Fruit fly (Drosophila melanogaster) whole organism, embryonic: ENCODE results near the gene CG13634.
A peak's percentile ranks its signal among the peaks of the same experiment; 100 is the strongest.

ENCODE experiments used
- Antp ChIP-seq: fragments of 200-800 bp; sonication (Bioruptor generic); optimal IDR thresholded peaks from 3 replicates; lab custom pipeline; 2016; ENCODE audit warnings: missing biosample characterization, missing genetic modification characterization
- Bgb ChIP-seq: fragments of 200-800 bp; sonication (Bioruptor generic); IDR thresholded peaks from 2 replicates; pipeline ENCODE4 v1.3.6; 2022; ENCODE audit warnings: missing biosample characterization, missing genetic modification characterization; ENCODE audit not compliant: partially characterized antibody
- CG10267 ChIP-seq: fragments of 200-800 bp; sonication (Bioruptor generic); optimal IDR thresholded peaks from 2 replicates; lab custom pipeline; 2018; ENCODE audit warnings: missing biosample characterization, mild to moderate bottlenecking, missing genetic modification characterization, moderate library complexity
- CG11247 ChIP-seq: fragments of 200-800 bp; sonication (Bioruptor generic); IDR thresholded peaks from 2 replicates; pipeline ENCODE4 v1.3.6; 2022; ENCODE audit warnings: missing biosample characterization, missing genetic modification characterization
- CG13296 ChIP-seq: fragments of 200-800 bp; sonication (Bioruptor generic); optimal IDR thresholded peaks from 3 replicates; lab custom pipeline; 2018; ENCODE audit warnings: missing biosample characterization, mild to moderate bottlenecking, missing genetic modification characterization
- CG13424 ChIP-seq: fragments of 200-800 bp; sonication (Bioruptor generic); optimal IDR thresholded peaks from 2 replicates; lab custom pipeline; 2019; ENCODE audit warnings: missing biosample characterization, mild to moderate bottlenecking, missing genetic modification characterization, moderate library complexity
- CG13624 ChIP-seq: fragments of 200-800 bp; sonication (Bioruptor generic); optimal IDR thresholded peaks from 2 replicates; lab custom pipeline; 2016; ENCODE audit warnings: missing biosample characterization, missing genetic modification characterization
- CG15601 ChIP-seq: fragments of 200-800 bp; sonication (Bioruptor generic); optimal IDR thresholded peaks from 3 replicates; lab custom pipeline; 2019; ENCODE audit warnings: missing biosample characterization, mild to moderate bottlenecking, missing genetic modification characterization, moderate library complexity
- CG1602 ChIP-seq: fragments of 200-800 bp; sonication (Bioruptor generic); optimal IDR thresholded peaks from 3 replicates; lab custom pipeline; 2016; ENCODE audit warnings: missing biosample characterization, missing genetic modification characterization
- CG17328 ChIP-seq: fragments of 200-800 bp; sonication (Bioruptor generic); IDR thresholded peaks from 2 replicates; pipeline ENCODE4 v1.3.6; 2022; ENCODE audit warnings: missing biosample characterization, missing genetic modification characterization
- CG17361 ChIP-seq: fragments of 200-800 bp; sonication (Bioruptor generic); IDR thresholded peaks from 3 replicates; pipeline ENCODE4 v1.3.6; 2022; ENCODE audit warnings: missing biosample characterization, missing genetic modification characterization
- CG31441 ChIP-seq: fragments of 200-800 bp; sonication (Bioruptor generic); IDR thresholded peaks from 2 replicates; pipeline ENCODE4 v1.3.6; 2022; ENCODE audit warnings: missing biosample characterization, missing genetic modification characterization
- CG3407 ChIP-seq: fragments of 200-800 bp; sonication (Bioruptor generic); optimal IDR thresholded peaks from 2 replicates; lab custom pipeline; 2018; ENCODE audit warnings: missing biosample characterization, mild to moderate bottlenecking, missing genetic modification characterization
- CG34224 ChIP-seq: fragments of 200-800 bp; sonication (Bioruptor generic); IDR thresholded peaks from 3 replicates; pipeline ENCODE4 v1.3.6; 2022; ENCODE audit warnings: missing biosample characterization, missing genetic modification characterization; ENCODE audit not compliant: partially characterized antibody
- CG3995 ChIP-seq: fragments of 200-800 bp; sonication (Bioruptor generic); optimal IDR thresholded peaks from 3 replicates; lab custom pipeline; 2016; ENCODE audit warnings: missing biosample characterization, missing genetic modification characterization
- CG43689 ChIP-seq: fragments of 200-800 bp; sonication (Bioruptor generic); IDR thresholded peaks from 2 replicates; pipeline ENCODE4 v1.3.6; 2022; ENCODE audit warnings: missing biosample characterization, missing genetic modification characterization
- CG4424 ChIP-seq: fragments of 200-800 bp; sonication (Bioruptor generic); optimal IDR thresholded peaks from 3 replicates; lab custom pipeline; 2016; ENCODE audit warnings: missing biosample characterization, missing genetic modification characterization
- CG6654 ChIP-seq: fragments of 200-800 bp; sonication (Bioruptor generic); optimal IDR thresholded peaks from 2 replicates; lab custom pipeline; 2017; ENCODE audit warnings: missing biosample characterization, mild to moderate bottlenecking, missing genetic modification characterization
- CG6813 ChIP-seq: fragments of 200-800 bp; sonication (Bioruptor generic); optimal IDR thresholded peaks from 2 replicates; lab custom pipeline; 2017; ENCODE audit warnings: missing biosample characterization, missing genetic modification characterization, mild to moderate bottlenecking, moderate library complexity, missing genetic modification reagents
- D19A ChIP-seq: fragments of 200-800 bp; optimal IDR thresholded peaks from 3 replicates; lab custom pipeline; 2019; ENCODE audit warnings: missing biosample characterization, mild to moderate bottlenecking, missing genetic modification characterization, moderate library complexity
- Dek ChIP-seq: fragments of 200-800 bp; sonication (Bioruptor generic); optimal IDR thresholded peaks from 3 replicates; lab custom pipeline; 2019; ENCODE audit warnings: missing biosample characterization, mild to moderate bottlenecking, missing genetic modification characterization, moderate library complexity
- HHEX ChIP-seq: fragments of 200-800 bp; sonication (Bioruptor generic); optimal IDR thresholded peaks from 3 replicates; lab custom pipeline; 2017; ENCODE audit warnings: missing biosample characterization, mild to moderate bottlenecking, missing genetic modification characterization, missing genetic modification reagents
- HLH3B ChIP-seq: fragments of 200-800 bp; sonication (Bioruptor generic); IDR thresholded peaks from 2 replicates; pipeline ENCODE4 v1.3.6; 2022; ENCODE audit warnings: missing biosample characterization, missing genetic modification characterization
- Hr51 ChIP-seq, 2 experiments: fragments of 200-800 bp; sonication (Bioruptor generic); optimal IDR thresholded peaks; 2 replicates in 1 of 2; 3 replicates in 1 of 2; lab custom pipeline; 2016 to 2018; ENCODE audit warnings: missing biosample characterization in 2 of 2, missing genetic modification characterization in 2 of 2, mild to moderate bottlenecking in 1 of 2, moderate library complexity in 1 of 2
- Hr78 ChIP-seq, 2 experiments: fragments of 200-800 bp in 1 of 2; fragments of >200 bp in 1 of 2; sonication (Bioruptor generic) in 1 of 2; optimal IDR thresholded peaks; 2 replicates each; lab custom pipeline; 2017 to 2019; ENCODE audit warnings: missing biosample characterization in 2 of 2, missing genetic modification characterization in 2 of 2, mild to moderate bottlenecking in 1 of 2, moderate library complexity in 1 of 2
- Kr ChIP-seq: fragments of 200-800 bp; sonication (Bioruptor generic); optimal IDR thresholded peaks from 2 replicates; lab custom pipeline; 2017; ENCODE audit warnings: missing biosample characterization, mild to moderate bottlenecking, missing genetic modification characterization
- Lim3 ChIP-seq: fragments of 200-800 bp; sonication (Bioruptor generic); IDR thresholded peaks from 2 replicates; pipeline ENCODE4 v1.3.6; 2022; ENCODE audit warnings: missing biosample characterization, missing genetic modification characterization
- Opbp ChIP-seq: fragments of 200-800 bp; sonication (Bioruptor generic); IDR thresholded peaks from 3 replicates; pipeline ENCODE4 v1.3.6; 2022; ENCODE audit warnings: missing biosample characterization, missing genetic modification characterization; ENCODE audit not compliant: partially characterized antibody
- YL-1 ChIP-seq: fragments of 200-800 bp; sonication (Bioruptor generic); optimal IDR thresholded peaks from 3 replicates; lab custom pipeline; 2017; ENCODE audit warnings: missing biosample characterization, mild to moderate bottlenecking, missing genetic modification characterization
- amos ChIP-seq: fragments of 200-800 bp; sonication (Bioruptor generic); IDR thresholded peaks from 2 replicates; pipeline ENCODE4 v1.3.6; 2022; ENCODE audit warnings: missing biosample characterization, missing genetic modification characterization; ENCODE audit not compliant: partially characterized antibody
- bigmax ChIP-seq: fragments of 200-800 bp; sonication (Bioruptor generic); optimal IDR thresholded peaks from 2 replicates; lab custom pipeline; 2018; ENCODE audit warnings: missing biosample characterization, mild to moderate bottlenecking, missing genetic modification characterization
- cad ChIP-seq: fragments of >200 bp; optimal IDR thresholded peaks from 2 replicates; lab custom pipeline; 2017; ENCODE audit warnings: missing biosample characterization, missing genetic modification characterization
- dimm ChIP-seq: fragments of 200-800 bp; sonication (Bioruptor generic); IDR thresholded peaks from 2 replicates; pipeline ENCODE4 v1.3.6; 2022; ENCODE audit warnings: missing biosample characterization, missing genetic modification characterization
- disco-r ChIP-seq: fragments of 200-800 bp; sonication (Bioruptor generic); optimal IDR thresholded peaks from 2 replicates; lab custom pipeline; 2016; ENCODE audit warnings: missing biosample characterization, missing genetic modification characterization
- dpn ChIP-seq, 2 experiments: fragments of 200-800 bp; sonication (Bioruptor generic); optimal IDR thresholded peaks; 3 replicates each; lab custom pipeline; 2016; ENCODE audit warnings: missing biosample characterization in 2 of 2, missing genetic modification characterization in 2 of 2
- fd102C ChIP-seq: fragments of 200-800 bp; sonication (Bioruptor generic); optimal IDR thresholded peaks from 2 replicates; lab custom pipeline; 2018; ENCODE audit warnings: missing biosample characterization, mild to moderate bottlenecking, missing genetic modification characterization, moderate library complexity
- grau ChIP-seq: fragments of 200-800 bp; optimal IDR thresholded peaks from 3 replicates; lab custom pipeline; 2019; ENCODE audit warnings: missing biosample characterization, mild to moderate bottlenecking, missing genetic modification characterization, moderate library complexity
- gsb ChIP-seq: fragments of 200-800 bp; sonication (Bioruptor generic); IDR thresholded peaks from 2 replicates; pipeline ENCODE4 v1.3.6; 2022; ENCODE audit warnings: missing biosample characterization, missing genetic modification characterization
- gsb-n ChIP-seq: fragments of 200-800 bp; sonication (Bioruptor generic); optimal IDR thresholded peaks from 3 replicates; lab custom pipeline; 2018; ENCODE audit warnings: missing biosample characterization, mild to moderate bottlenecking, missing genetic modification characterization
- ind ChIP-seq: fragments of 200-800 bp; sonication (Bioruptor generic); optimal IDR thresholded peaks from 3 replicates; lab custom pipeline; 2016; ENCODE audit warnings: missing biosample characterization, missing genetic modification characterization
- kni ChIP-seq: fragments of 200-800 bp; sonication (Bioruptor generic); optimal IDR thresholded peaks from 3 replicates; lab custom pipeline; 2017; ENCODE audit warnings: mild to moderate bottlenecking, missing biosample characterization, missing genetic modification reagents, missing genetic modification characterization
- nmo ChIP-seq: fragments of 200-800 bp; sonication (Bioruptor generic); optimal IDR thresholded peaks from 2 replicates; lab custom pipeline; 2018; ENCODE audit warnings: missing biosample characterization, mild to moderate bottlenecking, missing genetic modification characterization, moderate library complexity
- oc ChIP-seq: fragments of 200-800 bp; sonication (Bioruptor generic); optimal IDR thresholded peaks from 2 replicates; lab custom pipeline; 2018; ENCODE audit warnings: missing biosample characterization, mild to moderate bottlenecking, missing genetic modification characterization, moderate library complexity
- org-1 ChIP-seq: fragments of 200-800 bp; sonication (Bioruptor generic); optimal IDR thresholded peaks from 2 replicates; lab custom pipeline; 2017; ENCODE audit warnings: missing biosample characterization, missing genetic modification characterization
- salm ChIP-seq: fragments of 200-800 bp; sonication (Bioruptor generic); optimal IDR thresholded peaks from 2 replicates; lab custom pipeline; 2018; ENCODE audit warnings: missing biosample characterization, mild to moderate bottlenecking, missing genetic modification characterization
- sr ChIP-seq: fragments of 200-800 bp; sonication (Bioruptor generic); IDR thresholded peaks from 3 replicates; pipeline ENCODE4 v1.3.6; 2022; ENCODE audit warnings: missing biosample characterization, missing genetic modification characterization
- trem ChIP-seq: fragments of 200-800 bp; optimal IDR thresholded peaks from 3 replicates; lab custom pipeline; 2019; ENCODE audit warnings: missing biosample characterization, mild to moderate bottlenecking, missing genetic modification characterization, moderate library complexity
- ttk ChIP-seq: fragments of 200-800 bp; sonication (Bioruptor generic); IDR thresholded peaks from 2 replicates; pipeline ENCODE4 v2.1.2; 2022; ENCODE audit warnings: missing biosample characterization, missing genetic modification characterization
- usp ChIP-seq: fragments of >200 bp; optimal IDR thresholded peaks from 2 replicates; lab custom pipeline; 2017; ENCODE audit warnings: missing biosample characterization, missing genetic modification characterization

CG13634 gene

dm6 chr3R:24787042-24787565 is 2.8 kb downstream of the CG13634 start, which contains the start of gene CG5805 (continued):
- TF ChIP-seq D19A (tag; lab: Kevin White, UChicago) (no peak), CG17361 (GFP tag; lab: Robert Waterston, UW) (peak; percentile 88), oc (tag; lab: Kevin White, UChicago) (peak; percentile 20), cad (GFP tag; lab: Kevin White, UChicago) (no peak), Kr (GFP tag; lab: Kevin White, UChicago) (no peak), CG1602 (GFP tag; lab: Kevin White, UChicago) (peak; percentile 49), CG43689 (GFP tag; lab: Robert Waterston, UW) (peak; percentile 76), HHEX (peak; percentile 93), CG15601 (peak; percentile 80), Hr78 (GFP tag; optimal IDR thresholded peaks at IDR 0.05; lab: Kevin White, UChicago) (peak in 1 of 2 experiments; percentile 82), CG13624 (GFP tag; lab: Kevin White, UChicago) (peak; percentile 79), gsb (GFP tag; lab: Robert Waterston, UW) (peak; percentile 55), Opbp (GFP tag; lab: Robert Waterston, UW) (peak; percentile 35; the same call in 1 of the 3 replicates), CG31441 (peak; percentile 85), CG4424 (GFP tag; lab: Kevin White, UChicago) (peak; percentile 85), trem (tag; lab: Kevin White, UChicago) (peak; percentile 71), CG17328 (peak; percentile 89), kni (GFP tag; lab: Kevin White, UChicago) (peak; percentile 50), Lim3 (GFP tag; lab: Robert Waterston, UW) (no peak), Dek (peak; percentile 72), CG13424 (tag; lab: Kevin White, UChicago) (peak; percentile 57), CG6813 (GFP tag; lab: Kevin White, UChicago) (peak; percentile 89), salm (tag; lab: Kevin White, UChicago) (peak; percentile 40), Hr51 (GFP tag; optimal IDR thresholded peaks at IDR 0.05; lab: Kevin White, UChicago) (peak; percentile 75 to 83), amos (GFP tag; lab: Robert Waterston, UW) (no peak; the same call in 1 of the 2 replicates), dpn (GFP tag; optimal IDR thresholded peaks at IDR 0.05; lab: Kevin White, UChicago) (peak; percentile 65 to 87), YL-1 (GFP tag; lab: Kevin White, UChicago) (peak; percentile 88), fd102C (GFP tag; lab: Kevin White, UChicago) (peak; percentile 49), CG11247 (GFP tag; lab: Robert Waterston, UW) (peak; percentile 79), Bgb (GFP tag; lab: Robert Waterston, UW) (0 out of 2 replicates have a peak, but pooled peaks have one; percentile 29), CG6654 (GFP tag; lab: Kevin White, UChicago) (peak; percentile 64), usp (GFP tag; lab: Kevin White, UChicago) (no peak), org-1 (GFP tag; lab: Kevin White, UChicago) (peak; percentile 59), Antp (GFP tag; lab: Kevin White, UChicago) (peak; percentile 21), CG10267 (peak; percentile 67), nmo (GFP tag; lab: Kevin White, UChicago) (peak; percentile 86), bigmax (peak; percentile 65), CG3407 (peak; percentile 79), ttk (GFP tag; lab: Robert Waterston, UW) (peak; percentile 81), CG13296 (GFP tag; lab: Kevin White, UChicago) (peak; percentile 89), HLH3B (peak; percentile 63), sr (GFP tag; lab: Robert Waterston, UW) (peak; percentile 81), disco-r (GFP tag; lab: Kevin White, UChicago) (peak; percentile 69), dimm (GFP tag; lab: Robert Waterston, UW) (peak; percentile 59), CG3995 (peak; percentile 63), gsb-n (tag; lab: Kevin White, UChicago) (peak; percentile 55), CG34224 (GFP tag; lab: Robert Waterston, UW) (peak; percentile 25; the same call in 1 of the 3 replicates), ind (peak; percentile 62), grau (tag; lab: Kevin White, UChicago) (peak; percentile 74)
